Worm (Caenorhabditis elegans) whole organism, L1 larva: ENCODE data around the gene F56D2.2.

ENCODE experiments used
- F16B12.6 ChIP-seq: fragments of 150-350 bp; optimal IDR thresholded peaks from 2 replicates; lab custom pipeline; 2014; ENCODE audit warnings: missing biosample characterization, missing genetic modification characterization
- alr-1 ChIP-seq: fragments of 200-800 bp; sonication (Bioruptor generic); optimal IDR thresholded peaks from 2 replicates; lab custom pipeline; 2018; ENCODE audit warnings: borderline replicate concordance, mild to moderate bottlenecking, missing genetic modification characterization, missing compliant biosample characterization
- ama-1 ChIP-seq: fragments of 150-350 bp; optimal IDR thresholded peaks from 2 replicates; lab custom pipeline; 2014
- blmp-1 ChIP-seq: fragments of 150-350 bp; optimal IDR thresholded peaks from 2 replicates; lab custom pipeline; 2014; ENCODE audit warnings: missing biosample characterization, missing genetic modification characterization
- ceh-8 ChIP-seq: fragments of 200-800 bp; sonication (Bioruptor generic); optimal IDR thresholded peaks from 2 replicates; lab custom pipeline; 2018; ENCODE audit warnings: mild to moderate bottlenecking, missing genetic modification characterization, moderate library complexity, missing compliant biosample characterization
- ceh-88 ChIP-seq: fragments of 200-800 bp; sonication (Bioruptor generic); IDR thresholded peaks from 2 replicates; pipeline ENCODE4 v1.3.6; 2022; ENCODE audit warnings: missing genetic modification characterization, missing compliant biosample characterization
- ces-1 ChIP-seq: fragments of 150-350 bp; optimal IDR thresholded peaks from 2 replicates; lab custom pipeline; 2014; ENCODE audit warnings: missing biosample characterization, missing genetic modification reagents, missing genetic modification characterization
- dpl-1 ChIP-seq, 3 experiments: fragments of 150-350 bp in 2 of 3; sonication (generic microtip) in 1 of 3; optimal IDR thresholded peaks; 2 replicates each; lab custom pipeline; 2014 to 2017; ENCODE audit warnings: missing biosample characterization in 3 of 3, missing genetic modification characterization in 3 of 3, missing genetic modification reagents in 3 of 3
- efl-1 ChIP-seq, 4 experiments: fragments of 150-350 bp; optimal IDR thresholded peaks in 3 of 4; peaks in 1 of 4; 1 replicate in 1 of 4; 2 replicates in 3 of 4; lab custom pipeline; 2014; ENCODE audit warnings: missing biosample characterization in 2 of 4, missing genetic modification characterization in 2 of 4, missing genetic modification reagents in 2 of 4
- efl-3 ChIP-seq: fragments of 200-800 bp; sonication (Bioruptor generic); optimal IDR thresholded peaks from 2 replicates; lab custom pipeline; 2018; ENCODE audit warnings: mild to moderate bottlenecking, missing genetic modification characterization, missing compliant biosample characterization
- egl-27 ChIP-seq, 2 experiments: fragments of 150-350 bp in 1 of 2; sonication (generic microtip); optimal IDR thresholded peaks; 3 replicates each; lab custom pipeline; 2017 to 2018; ENCODE audit warnings: missing biosample characterization in 2 of 2, missing genetic modification characterization in 2 of 2, missing genetic modification reagents in 2 of 2
- elt-3 ChIP-seq, 6 experiments: fragments of 150-350 bp in 1 of 6; sonication (generic microtip); optimal IDR thresholded peaks; 2 replicates each; lab custom pipeline; 2017 to 2018; ENCODE audit warnings: missing biosample characterization in 6 of 6, missing genetic modification characterization in 6 of 6, inconsistent platforms in 1 of 6
- ets-5 ChIP-seq: fragments of 200-800 bp; sonication (Bioruptor generic); IDR thresholded peaks from 2 replicates; pipeline ENCODE4 v1.3.6; 2022; ENCODE audit warnings: missing genetic modification characterization, missing compliant biosample characterization
- fkh-10 ChIP-seq: sonication (generic microtip); optimal IDR thresholded peaks from 2 replicates; lab custom pipeline; 2017; ENCODE audit warnings: missing biosample characterization, missing genetic modification reagents, missing genetic modification characterization
- fkh-8 ChIP-seq: sonication (generic microtip); optimal IDR thresholded peaks from 2 replicates; lab custom pipeline; 2016; ENCODE audit warnings: mild to moderate bottlenecking, missing genetic modification characterization, missing compliant biosample characterization
- fos-1 ChIP-seq: fragments of 150-350 bp; optimal IDR thresholded peaks from 2 replicates; lab custom pipeline; 2014; ENCODE audit warnings: missing biosample characterization, missing genetic modification characterization
- hlh-4 ChIP-seq: sonication (generic microtip); optimal IDR thresholded peaks from 2 replicates; lab custom pipeline; 2016; ENCODE audit warnings: mild to moderate bottlenecking, missing genetic modification characterization, missing compliant biosample characterization
- irx-1 ChIP-seq: sonication (generic microtip); optimal IDR thresholded peaks from 2 replicates; lab custom pipeline; 2016; ENCODE audit warnings: missing genetic modification characterization, missing compliant biosample characterization
- lin-14 ChIP-seq: fragments of 200-800 bp; sonication (Bioruptor generic); optimal IDR thresholded peaks from 2 replicates; lab custom pipeline; 2018; ENCODE audit warnings: mild to moderate bottlenecking, missing genetic modification characterization, moderate library complexity, missing compliant biosample characterization
- lin-35 ChIP-seq, 2 experiments: fragments of 150-350 bp; optimal IDR thresholded peaks; 2 replicates each; lab custom pipeline; 2014; ENCODE audit warnings: missing biosample characterization in 2 of 2, missing genetic modification characterization in 2 of 2, missing genetic modification reagents in 2 of 2
- lir-3 ChIP-seq: sonication (generic microtip); optimal IDR thresholded peaks from 2 replicates; lab custom pipeline; 2016; ENCODE audit warnings: mild to moderate bottlenecking, missing genetic modification characterization, moderate library complexity, missing compliant biosample characterization; ENCODE audit not compliant: poor library complexity
- lsy-2 ChIP-seq, 2 experiments: fragments of 150-350 bp; optimal IDR thresholded peaks; 2 replicates each; lab custom pipeline; 2014; ENCODE audit warnings: missing biosample characterization in 2 of 2, missing genetic modification characterization in 2 of 2
- mab-9 ChIP-seq: fragments of 200-800 bp; sonication (Bioruptor generic); IDR thresholded peaks from 2 replicates; pipeline ENCODE4 v1.3.6; 2022; ENCODE audit warnings: missing genetic modification reagents, missing genetic modification characterization, missing compliant biosample characterization
- mdl-1 ChIP-seq, 2 experiments: fragments of 150-350 bp; optimal IDR thresholded peaks; 2 replicates each; lab custom pipeline; 2014 to 2017; ENCODE audit warnings: missing biosample characterization in 2 of 2, missing genetic modification characterization in 2 of 2, inconsistent platforms in 1 of 2
- nhr-11 ChIP-seq: fragments of 150-350 bp; optimal IDR thresholded peaks from 2 replicates; lab custom pipeline; 2014; ENCODE audit warnings: missing biosample characterization, missing genetic modification characterization
- nhr-12 ChIP-seq: sonication (generic microtip); optimal IDR thresholded peaks from 2 replicates; lab custom pipeline; 2017; ENCODE audit warnings: missing biosample characterization, missing genetic modification characterization
- nhr-19 ChIP-seq: fragments of 200-800 bp; sonication (Bioruptor generic); conservative IDR thresholded peaks from 2 replicates; pipeline ENCODE4 v1.3.6; 2022; ENCODE audit warnings: missing genetic modification characterization, missing compliant biosample characterization
- nhr-20 ChIP-seq: sonication (generic microtip); optimal IDR thresholded peaks from 2 replicates; lab custom pipeline; 2016; ENCODE audit warnings: mild to moderate bottlenecking, missing genetic modification characterization, missing compliant biosample characterization
- nhr-237 ChIP-seq: fragments of 150-350 bp; optimal IDR thresholded peaks from 2 replicates; lab custom pipeline; 2014; ENCODE audit warnings: missing biosample characterization, missing genetic modification characterization
- nhr-71 ChIP-seq: sonication (generic microtip); optimal IDR thresholded peaks from 2 replicates; lab custom pipeline; 2016; ENCODE audit warnings: mild to moderate bottlenecking, missing genetic modification characterization, moderate library complexity, missing compliant biosample characterization
- nhr-85 ChIP-seq: sonication (generic microtip); peaks from one replicate; lab custom pipeline; 2016; ENCODE audit warnings: missing genetic modification characterization, inconsistent platforms, missing compliant biosample characterization
- pag-3 ChIP-seq: sonication (generic microtip); optimal IDR thresholded peaks from 2 replicates; lab custom pipeline; 2017; ENCODE audit warnings: missing genetic modification characterization, mild to moderate bottlenecking, missing compliant biosample characterization, antibody characterized with exemption, borderline replicate concordance; ENCODE audit not compliant: insufficient read depth
- pax-3 ChIP-seq: fragments of 200-800 bp; sonication (Bioruptor generic); optimal IDR thresholded peaks from 2 replicates; lab custom pipeline; 2018; ENCODE audit warnings: mild to moderate bottlenecking, missing genetic modification characterization, moderate library complexity, missing compliant biosample characterization
- pqm-1 ChIP-seq: sonication (generic microtip); optimal IDR thresholded peaks from 3 replicates; lab custom pipeline; 2017; ENCODE audit warnings: missing biosample characterization, missing genetic modification characterization
- skn-1 ChIP-seq: fragments of 150-350 bp; optimal IDR thresholded peaks from 2 replicates; lab custom pipeline; 2014; ENCODE audit warnings: missing biosample characterization, missing genetic modification characterization
- snpc-4 ChIP-seq: fragments of 150-350 bp; optimal IDR thresholded peaks from 2 replicates; lab custom pipeline; 2014; ENCODE audit warnings: missing biosample characterization, missing genetic modification characterization
- snu-23 ChIP-seq: sonication (generic microtip); optimal IDR thresholded peaks from 2 replicates; lab custom pipeline; 2016; ENCODE audit warnings: missing genetic modification characterization, missing compliant biosample characterization
- sup-37 ChIP-seq: fragments of 200-800 bp; sonication (Bioruptor generic); optimal IDR thresholded peaks from 2 replicates; lab custom pipeline; 2018; ENCODE audit warnings: mild to moderate bottlenecking, missing genetic modification characterization, missing compliant biosample characterization
- swsn-7 ChIP-seq: sonication (generic microtip); optimal IDR thresholded peaks from 2 replicates; lab custom pipeline; 2016; ENCODE audit warnings: missing genetic modification characterization, missing compliant biosample characterization
- tbx-2 ChIP-seq: sonication (generic microtip); optimal IDR thresholded peaks from 2 replicates; lab custom pipeline; 2016; ENCODE audit warnings: missing genetic modification characterization, missing compliant biosample characterization
- unc-130 ChIP-seq: fragments of 150-350 bp; optimal IDR thresholded peaks from 2 replicates; lab custom pipeline; 2017; ENCODE audit warnings: missing biosample characterization, missing genetic modification characterization, inconsistent platforms
- xbp-1 ChIP-seq: sonication (generic microtip); optimal IDR thresholded peaks from 2 replicates; lab custom pipeline; 2016; ENCODE audit warnings: missing genetic modification characterization, missing compliant biosample characterization

F56D2.2 gene

ce11 chrIII:5546730-5547129 is 40.3 kb upstream of the F56D2.2 start, which contains the start of gene F09F7.5:
TSS of gene F09F7.5 (plus strand) at chrIII:5546987.
- TF ChIP-seq nhr-11 (tag; lab: Kevin White, UChicago) (no peak), nhr-85 (peak; percentile 45), snu-23 (no peak), lsy-2 (tag; optimal IDR thresholded peaks at IDR 0.05; lab: Kevin White, UChicago) (no peak), efl-1 (optimal IDR thresholded peaks at IDR 0.05; lab: Kevin White, UChicago) (no peak), efl-1 (GFP tag; optimal IDR thresholded peaks at IDR 0.05 in 1 of 2; lab: Kevin White, UChicago) (peak in 1 of 2 experiments; percentile 56), nhr-12 (no peak)
- TF ChIP-seq, all 84 proteins: peak for 2

DNA sequence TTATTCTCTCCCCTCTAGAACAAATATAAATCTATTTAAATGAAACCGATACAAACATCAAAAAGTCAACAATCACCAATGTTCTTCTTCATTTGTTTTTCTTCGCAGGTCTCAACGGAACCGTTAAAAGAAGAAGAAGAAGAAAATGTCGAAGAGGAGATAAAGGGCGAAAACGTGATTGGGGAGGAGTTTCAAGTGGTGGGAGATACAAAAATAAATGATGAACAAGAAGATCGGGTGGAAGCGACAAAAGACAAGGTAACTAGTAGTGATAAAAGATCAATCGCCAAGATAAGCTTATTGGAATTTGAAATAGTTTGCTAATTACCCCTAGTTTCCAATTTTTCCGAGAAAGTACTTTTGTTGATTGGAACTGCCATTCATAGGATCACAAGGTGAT is 36.9 kb upstream of the F56D2.2 start:
- TF ChIP-seq irx-1 (tag; lab: Kevin White, UChicago) (no peak), pag-3 (tag; lab: Kevin White, UChicago) (peak; percentile 2), lin-14 (GFP tag; lab: Kevin White, UChicago) (peak; percentile 54), hlh-4 (tag; lab: Kevin White, UChicago) (no peak), lir-3 (no peak), elt-3 (tag; optimal IDR thresholded peaks at IDR 0.05; lab: Kevin White, UChicago) (peak in 4 of 6 experiments; percentile 31 to 70 (median 48)), lin-35 (GFP tag; optimal IDR thresholded peaks at IDR 0.05; lab: Kevin White, UChicago) (peak in 1 of 2 experiments; percentile 42), nhr-85 (peak; percentile 84), ets-5 (GFP tag; lab: Robert Waterston, UW) (no peak), ama-1 (lab: Kevin White, UChicago) (no peak), xbp-1 (tag; lab: Kevin White, UChicago) (no peak), fkh-10 (no peak), alr-1 (no peak), ceh-8 (GFP tag; lab: Kevin White, UChicago) (no peak), mdl-1 (tag; optimal IDR thresholded peaks at IDR 0.05; lab: Kevin White, UChicago) (peak in 1 of 2 experiments; percentile 32), unc-130 (tag; lab: Kevin White, UChicago) (no peak), nhr-20 (tag; lab: Kevin White, UChicago) (peak; percentile 53), F16B12.6 (no peak), egl-27 (tag; optimal IDR thresholded peaks at IDR 0.05; lab: Kevin White, UChicago) (no peak), fos-1 (no peak), ces-1 (GFP tag; lab: Kevin White, UChicago) (no peak), ceh-88 (GFP tag; lab: Robert Waterston, UW) (no peak), nhr-71 (tag; lab: Kevin White, UChicago) (peak; percentile 25), skn-1 (no peak), nhr-19 (GFP tag; lab: Robert Waterston, UW) (no peak), blmp-1 (peak; percentile 65), mab-9 (GFP tag; lab: Robert Waterston, UW) (no peak), pax-3 (tag; lab: Kevin White, UChicago) (no peak), swsn-7 (no peak), snu-23 (peak; percentile 58), snpc-4 (tag; lab: Kevin White, UChicago) (no peak), sup-37 (no peak), efl-3 (no peak), pqm-1 (tag; lab: Kevin White, UChicago) (no peak), fkh-8 (tag; lab: Kevin White, UChicago) (no peak), tbx-2 (tag; lab: Kevin White, UChicago) (peak; percentile 18), dpl-1 (GFP tag; optimal IDR thresholded peaks at IDR 0.05; lab: Kevin White, UChicago) (no peak), nhr-237 (tag; lab: Kevin White, UChicago) (no peak)
